Worm (Caenorhabditis elegans) whole organism, L2 larva: ENCODE measurements around the gene K01G12.22.

Source experiments
- F13H6.1 ChIP-seq: sonication (generic microtip); optimal IDR thresholded peaks from 2 replicates; lab custom pipeline; 2016; ENCODE audit warnings: missing genetic modification characterization, missing compliant biosample characterization
- alr-1 ChIP-seq: fragments of 150-350 bp; optimal IDR thresholded peaks from 2 replicates; lab custom pipeline; 2014; ENCODE audit warnings: missing biosample characterization, missing genetic modification characterization
- aly-2 ChIP-seq: fragments of 150-350 bp; optimal IDR thresholded peaks from 2 replicates; lab custom pipeline; 2014; ENCODE audit warnings: missing biosample characterization, missing genetic modification characterization
- ama-1 ChIP-seq: fragments of 150-350 bp; optimal IDR thresholded peaks from 2 replicates; lab custom pipeline; 2018; ENCODE audit warnings: inconsistent platforms
- blmp-1 ChIP-seq: sonication (generic microtip); optimal IDR thresholded peaks from 2 replicates; lab custom pipeline; 2017; ENCODE audit warnings: missing genetic modification characterization, mild to moderate bottlenecking, missing compliant biosample characterization, antibody characterized with exemption, moderate library complexity; ENCODE audit not compliant: insufficient read depth
- ceh-16 ChIP-seq: fragments of 150-350 bp; optimal IDR thresholded peaks from 2 replicates; lab custom pipeline; 2014; ENCODE audit warnings: missing biosample characterization, missing genetic modification characterization
- ceh-82 ChIP-seq: fragments of 150-350 bp; optimal IDR thresholded peaks from 2 replicates; lab custom pipeline; 2014; ENCODE audit warnings: missing biosample characterization, missing genetic modification characterization
- egl-27 ChIP-seq: sonication (generic microtip); optimal IDR thresholded peaks from 3 replicates; lab custom pipeline; 2017; ENCODE audit warnings: missing biosample characterization, missing genetic modification reagents, missing genetic modification characterization
- elt-1 ChIP-seq: fragments of 150-350 bp; optimal IDR thresholded peaks from 2 replicates; lab custom pipeline; 2014; ENCODE audit warnings: missing biosample characterization, missing genetic modification characterization
- elt-3 ChIP-seq: sonication (generic microtip); optimal IDR thresholded peaks from 2 replicates; lab custom pipeline; 2017; ENCODE audit warnings: missing biosample characterization, missing genetic modification characterization
- fos-1 ChIP-seq: fragments of 150-350 bp; optimal IDR thresholded peaks from 2 replicates; lab custom pipeline; 2014; ENCODE audit warnings: missing biosample characterization, missing genetic modification characterization
- gmeb-1 ChIP-seq: fragments of 150-350 bp; optimal IDR thresholded peaks from 2 replicates; lab custom pipeline; 2014; ENCODE audit warnings: missing biosample characterization, missing genetic modification characterization
- lin-11 ChIP-seq: fragments of 150-350 bp; sonication (generic microtip); optimal IDR thresholded peaks from 2 replicates; lab custom pipeline; 2014; ENCODE audit warnings: missing biosample characterization, missing genetic modification characterization, inconsistent platforms, mixed read lengths
- lin-39 ChIP-seq: fragments of 150-350 bp; optimal IDR thresholded peaks from 2 replicates; lab custom pipeline; 2014; ENCODE audit warnings: missing biosample characterization, missing genetic modification reagents, missing genetic modification characterization
- mab-5 ChIP-seq: fragments of 150-350 bp; optimal IDR thresholded peaks from 2 replicates; lab custom pipeline; 2014; ENCODE audit warnings: missing biosample characterization, missing genetic modification characterization
- mbf-1 ChIP-seq: sonication (generic microtip); optimal IDR thresholded peaks from 2 replicates; lab custom pipeline; 2017; ENCODE audit warnings: missing biosample characterization, missing genetic modification characterization
- mdl-1 ChIP-seq, 2 experiments: fragments of 150-350 bp in 1 of 2; sonication (generic microtip) in 1 of 2; optimal IDR thresholded peaks; 2 replicates each; lab custom pipeline; 2017; ENCODE audit warnings: missing biosample characterization in 2 of 2, missing genetic modification characterization in 2 of 2
- nhr-129 ChIP-seq: fragments of 150-350 bp; optimal IDR thresholded peaks from 2 replicates; lab custom pipeline; 2014; ENCODE audit warnings: missing biosample characterization, missing genetic modification characterization
- nhr-21 ChIP-seq: fragments of 150-350 bp; optimal IDR thresholded peaks from 2 replicates; lab custom pipeline; 2014; ENCODE audit warnings: missing biosample characterization, missing genetic modification characterization
- nhr-237 ChIP-seq: fragments of 150-350 bp; optimal IDR thresholded peaks from 2 replicates; lab custom pipeline; 2014; ENCODE audit warnings: missing biosample characterization, missing genetic modification characterization
- nhr-25 ChIP-seq: fragments of 150-350 bp; sonication (generic microtip); optimal IDR thresholded peaks from 3 replicates; lab custom pipeline; 2014; ENCODE audit warnings: missing biosample characterization, missing genetic modification characterization
- nhr-6 ChIP-seq: fragments of 150-350 bp; optimal IDR thresholded peaks from 2 replicates; lab custom pipeline; 2014; ENCODE audit warnings: missing biosample characterization, missing genetic modification characterization
- nhr-77 ChIP-seq: fragments of 150-350 bp; optimal IDR thresholded peaks from 2 replicates; lab custom pipeline; 2014; ENCODE audit warnings: missing biosample characterization, missing genetic modification characterization
- peb-1 ChIP-seq: fragments of 150-350 bp; optimal IDR thresholded peaks from 2 replicates; lab custom pipeline; 2014; ENCODE audit warnings: missing biosample characterization, missing genetic modification characterization
- sem-4 ChIP-seq: fragments of 150-350 bp; optimal IDR thresholded peaks from 2 replicates; lab custom pipeline; 2014; ENCODE audit warnings: missing biosample characterization, missing genetic modification reagents, missing genetic modification characterization
- sma-3 ChIP-seq: sonication (generic microtip); optimal IDR thresholded peaks from 2 replicates; lab custom pipeline; 2016; ENCODE audit warnings: missing genetic modification reagents, missing genetic modification characterization, missing compliant biosample characterization
- sma-9 ChIP-seq, 2 experiments: fragments of 150-350 bp in 1 of 2; sonication (generic microtip) in 1 of 2; optimal IDR thresholded peaks; 2 replicates each; lab custom pipeline; 2014 to 2016; ENCODE audit warnings: missing genetic modification characterization in 2 of 2, mild to moderate bottlenecking in 1 of 2, missing biosample characterization in 1 of 2, missing compliant biosample characterization in 1 of 2, missing genetic modification reagents in 1 of 2, moderate library complexity in 1 of 2
- snpc-4 ChIP-seq: fragments of 150-350 bp; optimal IDR thresholded peaks from 2 replicates; lab custom pipeline; 2014; ENCODE audit warnings: missing biosample characterization, missing genetic modification characterization
- unc-39 ChIP-seq: fragments of 150-350 bp; optimal IDR thresholded peaks from 2 replicates; lab custom pipeline; 2014; ENCODE audit warnings: missing biosample characterization, missing genetic modification characterization
- unc-55 ChIP-seq: fragments of 150-350 bp; sonication (generic microtip); optimal IDR thresholded peaks from 3 replicates; lab custom pipeline; 2014; ENCODE audit warnings: missing biosample characterization, missing genetic modification reagents, missing genetic modification characterization
- unc-62 ChIP-seq: fragments of 150-350 bp; optimal IDR thresholded peaks from 2 replicates; lab custom pipeline; 2014; ENCODE audit warnings: missing biosample characterization, missing genetic modification reagents, missing genetic modification characterization
- zag-1 ChIP-seq: fragments of 150-350 bp; optimal IDR thresholded peaks from 2 replicates; lab custom pipeline; 2014; ENCODE audit warnings: missing biosample characterization, missing genetic modification characterization
- ztf-1 ChIP-seq: fragments of 200-800 bp; sonication (Bioruptor generic); conservative IDR thresholded peaks from 2 replicates; pipeline ENCODE4 v1.3.6; 2022; ENCODE audit warnings: missing genetic modification characterization, missing compliant biosample characterization
- ztf-11 ChIP-seq: sonication (generic microtip); optimal IDR thresholded peaks from 2 replicates; lab custom pipeline; 2017; ENCODE audit warnings: missing biosample characterization, missing genetic modification characterization
- ztf-4 ChIP-seq: fragments of 150-350 bp; optimal IDR thresholded peaks from 2 replicates; lab custom pipeline; 2014; ENCODE audit warnings: missing biosample characterization, missing genetic modification characterization

K01G12.22 gene

ce11 chrIV:14193196-14193595 is 1.2 kb downstream of the K01G12.22 start, which contains the start of gene K01G12.3:
Gene K01G12.3 (plus strand): TSS chrIV:14193496.
- TF ChIP-seq nhr-129 (tag; lab: Kevin White, UChicago) (no peak), snpc-4 (tag; lab: Kevin White, UChicago) (no peak), unc-55 (GFP tag; lab: Kevin White, UChicago) (no peak), lin-39 (no peak), lin-11 (tag; lab: Kevin White, UChicago) (no peak), mdl-1 (tag; optimal IDR thresholded peaks at IDR 0.05; lab: Kevin White, UChicago) (no peak), nhr-25 (tag; lab: Kevin White, UChicago) (no peak), ztf-11 (tag; lab: Kevin White, UChicago) (no peak), ztf-4 (tag; lab: Kevin White, UChicago) (no peak), F13H6.1 (tag; lab: Kevin White, UChicago) (no peak), gmeb-1 (tag; lab: Kevin White, UChicago) (no peak), fos-1 (no peak), nhr-237 (tag; lab: Kevin White, UChicago) (no peak)

ce11 chrIV:14194317-14194716 is 2.3 kb downstream of the K01G12.22 start:
- TF ChIP-seq nhr-25 (tag; lab: Kevin White, UChicago) = no peak
- TF ChIP-seq ztf-1 (GFP tag; lab: Robert Waterston, UW) = no peak
- TF ChIP-seq elt-3 = no peak
- TF ChIP-seq sma-9 (GFP tag; optimal IDR thresholded peaks at IDR 0.05; lab: Kevin White, UChicago) = no peak
- TF ChIP-seq sma-9 (tag; optimal IDR thresholded peaks at IDR 0.05; lab: Kevin White, UChicago) = no peak
- no peak for TF ChIP-seq mab-5
- no peak for TF ChIP-seq sem-4 (tag; lab: Kevin White, UChicago)
- TF ChIP-seq fos-1 = no peak
- TF ChIP-seq F13H6.1 (tag; lab: Kevin White, UChicago) = no peak
- no peak for TF ChIP-seq lin-11 (tag; lab: Kevin White, UChicago)
- TF ChIP-seq elt-1 = no peak
- no peak for TF ChIP-seq unc-55 (GFP tag; lab: Kevin White, UChicago)
- TF ChIP-seq sma-3 (GFP tag; lab: Kevin White, UChicago) = no peak
- no peak for TF ChIP-seq blmp-1 (tag; lab: Kevin White, UChicago)
- no peak for TF ChIP-seq snpc-4 (tag; lab: Kevin White, UChicago)
- no peak for TF ChIP-seq gmeb-1 (tag; lab: Kevin White, UChicago)
- TF ChIP-seq unc-62 = no peak

- TF ChIP-seq aly-2 (tag; lab: Kevin White, UChicago) (no peak), alr-1 (tag; lab: Kevin White, UChicago) (no peak), ztf-11 (tag; lab: Kevin White, UChicago) (no peak), ceh-82 (tag; lab: Kevin White, UChicago) (no peak), snpc-4 (tag; lab: Kevin White, UChicago) (no peak)
Observed at ce11 chrIV:14196176-14196575, 4.2 kb downstream of the K01G12.22 start, which contains the start of gene F02H6.2. Gene F02H6.2 (plus strand): TSS chrIV:14196476.

ce11 chrIV:14203162-14203561 is 11.1 kb downstream of the K01G12.22 start, which contains the start of gene F02H6.3:
Gene F02H6.3 (plus strand): TSS chrIV:14203427.
- TF ChIP-seq sem-4 (tag; lab: Kevin White, UChicago) = no peak
- TF ChIP-seq ztf-11 (tag; lab: Kevin White, UChicago) = no peak
- TF ChIP-seq nhr-237 (tag; lab: Kevin White, UChicago) = no peak
- TF ChIP-seq peb-1 (tag; lab: Kevin White, UChicago) = no peak
- no peak for TF ChIP-seq mdl-1 (tag; optimal IDR thresholded peaks at IDR 0.05; lab: Kevin White, UChicago)
- no peak for TF ChIP-seq lin-39
- no peak for TF ChIP-seq unc-62
- TF ChIP-seq, all 48 proteins: peak for 0

ce11 chrIV:14215777-14216176 is 23.8 kb downstream of the K01G12.22 start:
- TF ChIP-seq sma-3 (GFP tag; lab: Kevin White, UChicago) (no peak), unc-62 (no peak), ceh-16 (tag; lab: Kevin White, UChicago) (no peak), unc-39 (tag; lab: Kevin White, UChicago) (no peak), ama-1 (no peak), mdl-1 (tag; optimal IDR thresholded peaks at IDR 0.05; lab: Kevin White, UChicago) (no peak), unc-55 (GFP tag; lab: Kevin White, UChicago) (no peak), sma-9 (GFP tag; optimal IDR thresholded peaks at IDR 0.05; lab: Kevin White, UChicago) (no peak), sma-9 (tag; optimal IDR thresholded peaks at IDR 0.05; lab: Kevin White, UChicago) (no peak), snpc-4 (tag; lab: Kevin White, UChicago) (no peak), elt-1 (no peak), egl-27 (tag; lab: Kevin White, UChicago) (no peak), nhr-77 (tag; lab: Kevin White, UChicago) (no peak), ztf-1 (GFP tag; lab: Robert Waterston, UW) (no peak), zag-1 (tag; lab: Kevin White, UChicago) (no peak), ztf-11 (tag; lab: Kevin White, UChicago) (no peak), nhr-21 (tag; lab: Kevin White, UChicago) (no peak), blmp-1 (tag; lab: Kevin White, UChicago) (no peak), nhr-6 (tag; lab: Kevin White, UChicago) (no peak), F13H6.1 (tag; lab: Kevin White, UChicago) (no peak), mbf-1 (tag; lab: Kevin White, UChicago) (no peak)
